Fruit fly (Drosophila melanogaster) whole organism, wandering third instar larva: ENCODE data around the gene Smu1.
A peak's percentile ranks its signal among the peaks of the same experiment; 100 is the strongest.

Experiments used
- Abd-B ChIP-seq: fragments of >200 bp; optimal IDR thresholded peaks from 2 replicates; lab custom pipeline; 2017; ENCODE audit warnings: missing biosample characterization, missing genetic modification characterization
- CG32264 ChIP-seq: fragments of 200-800 bp; sonication (Bioruptor generic); optimal IDR thresholded peaks from 2 replicates; lab custom pipeline; 2016; ENCODE audit warnings: missing biosample characterization, missing genetic modification characterization
- CG9705 ChIP-seq: fragments of 200-800 bp; sonication (Bioruptor generic); optimal IDR thresholded peaks from 2 replicates; lab custom pipeline; 2018; ENCODE audit warnings: missing biosample characterization, mild to moderate bottlenecking, missing genetic modification characterization
- Dif ChIP-seq: fragments of 200-275, 200-300 bp; sonication (Bioruptor generic); optimal IDR thresholded peaks from 2 replicates; lab custom pipeline; 2018; ENCODE audit warnings: missing biosample characterization, missing genetic modification characterization; ENCODE audit not compliant: partially characterized antibody
- GATAd ChIP-seq: sonication (Bioruptor generic); optimal IDR thresholded peaks from 2 replicates; lab custom pipeline; 2016; ENCODE audit warnings: missing biosample characterization, missing genetic modification characterization
- HLH106 ChIP-seq: fragments of 200-800 bp; optimal IDR thresholded peaks from 3 replicates; lab custom pipeline; 2019; ENCODE audit warnings: missing biosample characterization, mild to moderate bottlenecking, missing genetic modification characterization, moderate library complexity
- Hnf4 ChIP-seq: fragments of 200-800 bp; sonication (Bioruptor generic); optimal IDR thresholded peaks from 2 replicates; lab custom pipeline; 2016; ENCODE audit warnings: missing biosample characterization, mild to moderate bottlenecking, missing genetic modification characterization
- Hr78 ChIP-seq: fragments of >200 bp; optimal IDR thresholded peaks from 2 replicates; lab custom pipeline; 2017; ENCODE audit warnings: missing biosample characterization, missing genetic modification characterization
- Hr83 ChIP-seq: fragments of 200-300 bp; sonication (Bioruptor generic); optimal IDR thresholded peaks from 2 replicates; lab custom pipeline; 2016; ENCODE audit warnings: missing biosample characterization, mild to moderate bottlenecking, missing genetic modification characterization, moderate library complexity; ENCODE audit not compliant: poor library complexity, severe bottlenecking
- Jra ChIP-seq: sonication (Bioruptor generic); optimal IDR thresholded peaks from 2 replicates; lab custom pipeline; 2016; ENCODE audit warnings: missing biosample characterization, missing genetic modification characterization
- Mio ChIP-seq: sonication (Bioruptor generic); optimal IDR thresholded peaks from 2 replicates; lab custom pipeline; 2016; ENCODE audit warnings: missing biosample characterization, missing genetic modification characterization
- Myc ChIP-seq: fragments of >200 bp; optimal IDR thresholded peaks from 2 replicates; lab custom pipeline; 2017
- N ChIP-seq: fragments of >200 bp; optimal IDR thresholded peaks from 2 replicates; lab custom pipeline; 2018; ENCODE audit warnings: missing biosample characterization, missing external identifiers, missing genetic modification characterization
- OdsH ChIP-seq: fragments of 200-800 bp; sonication (Bioruptor generic); optimal IDR thresholded peaks from 2 replicates; lab custom pipeline; 2016; ENCODE audit warnings: missing biosample characterization, mild to moderate bottlenecking, missing genetic modification characterization
- Rel ChIP-seq, 2 experiments: fragments of 200-800 bp; sonication (Bioruptor generic) in 1 of 2; optimal IDR thresholded peaks; 2 replicates in 1 of 2; 3 replicates in 1 of 2; lab custom pipeline; 2016 to 2019; ENCODE audit warnings: mild to moderate bottlenecking in 2 of 2, missing biosample characterization in 2 of 2, missing genetic modification characterization in 2 of 2, moderate library complexity in 1 of 2
- Sp1 ChIP-seq: fragments of 200-800 bp; sonication (Bioruptor generic); optimal IDR thresholded peaks from 3 replicates; lab custom pipeline; 2019; ENCODE audit warnings: missing biosample characterization, mild to moderate bottlenecking, missing genetic modification characterization, moderate library complexity
- Vsx2 ChIP-seq: fragments of 200-300, 225-300 bp; sonication (Bioruptor generic); optimal IDR thresholded peaks from 2 replicates; lab custom pipeline; 2018; ENCODE audit warnings: missing biosample characterization, missing genetic modification characterization; ENCODE audit not compliant: partially characterized antibody
- brk ChIP-seq: fragments of 200-800 bp; sonication (Bioruptor generic); optimal IDR thresholded peaks from 2 replicates; lab custom pipeline; 2016; ENCODE audit warnings: missing biosample characterization, mild to moderate bottlenecking, missing genetic modification characterization
- dl ChIP-seq, 2 experiments: fragments of 175-275, 200-275 bp in 1 of 2; fragments of 200-275 bp in 1 of 2; sonication (Bioruptor generic); optimal IDR thresholded peaks; lab custom pipeline; 2018; ENCODE audit warnings: mild to moderate bottlenecking in 2 of 2, missing biosample characterization in 2 of 2, missing genetic modification characterization in 2 of 2, moderate library complexity in 2 of 2; ENCODE audit not compliant: partially characterized antibody in 2 of 2, insufficient read depth in 1 of 2
- dsf ChIP-seq: sonication (Bioruptor generic); optimal IDR thresholded peaks from 2 replicates; lab custom pipeline; 2016; ENCODE audit warnings: missing biosample characterization, missing genetic modification characterization, borderline replicate concordance
- ey ChIP-seq: fragments of 200-800 bp; sonication (Bioruptor generic); optimal IDR thresholded peaks from 2 replicates; lab custom pipeline; 2016; ENCODE audit warnings: missing biosample characterization, missing genetic modification characterization
- foxo ChIP-seq, 2 experiments: fragments of 200-800 bp; sonication (Bioruptor generic); optimal IDR thresholded peaks; 2 replicates in 1 of 2; 3 replicates in 1 of 2; lab custom pipeline; 2016 to 2017; ENCODE audit warnings: missing biosample characterization in 2 of 2, missing genetic modification characterization in 2 of 2
- fru ChIP-seq: fragments of 200-800 bp; sonication (Bioruptor generic); optimal IDR thresholded peaks from 3 replicates; lab custom pipeline; 2016; ENCODE audit warnings: missing biosample characterization, mild to moderate bottlenecking, missing genetic modification characterization
- h ChIP-seq: fragments of 200-800 bp; sonication (Bioruptor generic); optimal IDR thresholded peaks from 3 replicates; lab custom pipeline; 2016; ENCODE audit warnings: missing biosample characterization, mild to moderate bottlenecking, missing genetic modification characterization
- jim ChIP-seq: fragments of 175-275, 200-325 bp; sonication (Bioruptor generic); optimal IDR thresholded peaks from 2 replicates; lab custom pipeline; 2016; ENCODE audit warnings: missing biosample characterization, mild to moderate bottlenecking, missing genetic modification characterization
- lola ChIP-seq: fragments of >200 bp; optimal IDR thresholded peaks from 2 replicates; lab custom pipeline; 2017; ENCODE audit warnings: missing biosample characterization, missing genetic modification characterization
- psq ChIP-seq: fragments of 200-800 bp; sonication (Bioruptor generic); optimal IDR thresholded peaks from 3 replicates; lab custom pipeline; 2017; ENCODE audit warnings: missing biosample characterization, mild to moderate bottlenecking, missing genetic modification characterization, moderate library complexity
- rgr ChIP-seq: fragments of 200-800 bp; sonication (Bioruptor generic); optimal IDR thresholded peaks from 3 replicates; lab custom pipeline; 2016; ENCODE audit warnings: missing biosample characterization, mild to moderate bottlenecking, missing genetic modification characterization
- sage ChIP-seq: fragments of 200-800 bp; sonication (Bioruptor generic); optimal IDR thresholded peaks from 2 replicates; lab custom pipeline; 2016; ENCODE audit warnings: missing biosample characterization, mild to moderate bottlenecking, missing genetic modification characterization
- tai ChIP-seq: sonication (Bioruptor generic); optimal IDR thresholded peaks from 2 replicates; lab custom pipeline; 2016; ENCODE audit warnings: missing biosample characterization, missing genetic modification characterization
- usp ChIP-seq: fragments of >200 bp; optimal IDR thresholded peaks from 2 replicates; lab custom pipeline; 2017; ENCODE audit warnings: missing biosample characterization, missing genetic modification characterization
- woc ChIP-seq: sonication (Bioruptor generic); optimal IDR thresholded peaks from 2 replicates; lab custom pipeline; 2016; ENCODE audit warnings: missing biosample characterization, mild to moderate bottlenecking, missing genetic modification characterization

The Smu1 gene

DNA sequence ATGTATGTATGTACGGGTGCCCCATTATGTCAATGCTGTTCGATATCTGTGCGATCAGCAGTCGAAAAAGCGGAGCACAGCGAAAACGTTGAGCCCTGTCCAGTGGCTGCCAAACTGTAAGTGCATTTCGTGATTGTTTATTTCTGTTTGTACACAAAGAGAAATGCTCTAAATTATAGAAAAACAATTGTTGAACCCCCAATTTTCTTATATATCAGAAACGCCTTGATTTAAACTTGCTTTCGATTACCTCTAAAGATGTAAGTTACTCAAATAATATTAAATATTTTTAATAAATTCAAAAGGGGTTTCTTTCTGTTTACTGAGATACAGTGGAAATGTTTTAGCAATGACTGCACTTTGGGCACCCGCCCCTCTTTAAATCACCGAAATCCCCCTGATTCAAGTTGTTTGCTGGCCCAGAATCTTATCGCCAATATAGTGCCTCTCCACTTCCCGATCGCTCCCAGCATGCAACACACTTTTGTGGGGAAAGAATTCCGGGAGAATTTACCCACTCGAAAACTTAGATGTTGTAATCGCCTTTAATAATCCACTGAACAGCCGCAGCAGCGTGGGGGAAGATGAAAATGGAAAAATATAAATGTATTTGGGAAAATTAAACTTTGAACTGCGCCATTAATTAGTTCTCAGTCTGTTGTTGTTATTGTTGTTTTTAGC is 33.8 kb upstream of the Smu1 start:
- TF ChIP-seq dsf (no peak), GATAd (GFP tag; lab: Kevin White, UChicago) (no peak), Hnf4 (GFP tag; lab: Kevin White, UChicago) (no peak), woc (GFP tag; lab: Kevin White, UChicago) (no peak), h (GFP tag; lab: Kevin White, UChicago) (peak; percentile 5), Jra (GFP tag; lab: Kevin White, UChicago) (no peak), Sp1 (peak; percentile 12), jim (GFP tag; lab: Kevin White, UChicago) (no peak), sage (GFP tag; lab: Kevin White, UChicago) (no peak), CG9705 (GFP tag; lab: Kevin White, UChicago) (no peak), Hr78 (GFP tag; lab: Kevin White, UChicago) (no peak), HLH106 (tag; lab: Kevin White, UChicago) (peak; percentile 46), Mio (GFP tag; lab: Kevin White, UChicago) (no peak)

DNA sequence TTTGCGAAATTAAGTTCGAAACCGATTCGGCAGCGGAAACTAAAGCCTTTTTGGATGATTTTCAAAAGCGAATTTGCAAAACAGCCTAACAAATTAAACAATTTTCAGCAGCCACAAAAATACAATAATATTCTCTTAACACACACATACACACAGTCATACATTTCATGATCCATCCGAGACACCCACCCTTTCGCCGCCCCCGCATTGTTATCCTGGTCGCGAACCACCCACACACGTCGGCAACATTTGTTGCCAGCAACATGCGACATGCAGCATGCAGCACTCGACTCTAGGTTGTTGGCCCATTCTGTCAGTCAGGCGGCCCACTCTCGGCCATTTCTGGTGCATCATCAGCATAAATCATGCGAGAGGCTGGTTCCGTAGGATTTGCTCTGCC is 32.9 kb upstream of the Smu1 start:
- TF ChIP-seq CG32264: no peak
- no peak for TF ChIP-seq usp
- TF ChIP-seq foxo (GFP tag; optimal IDR thresholded peaks at IDR 0.05; lab: Kevin White, UChicago): no peak
- no peak for TF ChIP-seq Rel (GFP tag; optimal IDR thresholded peaks at IDR 0.05; lab: Kevin White, UChicago)
- no peak for TF ChIP-seq Rel (tag; optimal IDR thresholded peaks at IDR 0.05; lab: Kevin White, UChicago)
- TF ChIP-seq OdsH: no peak

DNA sequence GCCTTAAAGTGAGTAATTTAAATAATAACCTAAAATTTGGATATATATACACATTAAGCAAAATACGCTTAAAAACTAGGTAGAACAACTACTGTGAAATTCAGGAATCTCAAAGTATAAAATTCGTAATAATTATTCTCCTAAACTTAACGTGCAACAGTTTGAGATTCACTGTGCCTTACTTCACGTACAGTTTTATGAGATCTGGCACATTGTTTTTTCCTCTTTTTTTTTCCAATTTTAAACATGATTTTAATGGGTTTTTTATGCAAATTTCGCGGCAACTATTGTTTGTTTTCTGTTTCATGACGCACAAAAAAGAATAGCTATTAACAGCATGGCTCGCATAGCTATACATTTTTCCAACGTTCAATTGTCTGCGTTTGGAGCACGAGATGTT is 30.8 kb upstream of the Smu1 start:
- TF ChIP-seq Vsx2 (GFP tag; lab: Kevin White, UChicago) (no peak), Myc (lab: Kevin White, UChicago) (peak; percentile 47)

DNA sequence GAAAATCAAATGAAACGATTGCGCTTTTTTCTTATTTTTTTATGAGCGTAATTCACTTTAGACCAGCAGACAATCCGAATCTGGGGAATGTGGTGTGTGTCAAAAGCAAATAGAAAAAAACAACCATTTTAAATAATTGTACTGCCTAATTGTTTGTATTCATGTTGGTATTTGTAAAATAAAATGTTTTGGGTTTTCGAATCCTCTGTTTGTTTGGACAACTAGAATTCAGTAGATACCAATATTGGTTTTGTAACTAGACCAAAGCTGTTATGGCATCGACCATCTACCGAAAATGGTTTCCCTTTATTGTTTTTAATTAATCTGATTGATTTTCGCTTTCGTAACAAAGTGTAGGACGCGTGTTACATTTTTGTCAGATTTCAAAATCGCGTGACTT is 29.8 kb upstream of the Smu1 start:
- no peak for TF ChIP-seq Mio (GFP tag; lab: Kevin White, UChicago)
- no peak for TF ChIP-seq h (GFP tag; lab: Kevin White, UChicago)

DNA sequence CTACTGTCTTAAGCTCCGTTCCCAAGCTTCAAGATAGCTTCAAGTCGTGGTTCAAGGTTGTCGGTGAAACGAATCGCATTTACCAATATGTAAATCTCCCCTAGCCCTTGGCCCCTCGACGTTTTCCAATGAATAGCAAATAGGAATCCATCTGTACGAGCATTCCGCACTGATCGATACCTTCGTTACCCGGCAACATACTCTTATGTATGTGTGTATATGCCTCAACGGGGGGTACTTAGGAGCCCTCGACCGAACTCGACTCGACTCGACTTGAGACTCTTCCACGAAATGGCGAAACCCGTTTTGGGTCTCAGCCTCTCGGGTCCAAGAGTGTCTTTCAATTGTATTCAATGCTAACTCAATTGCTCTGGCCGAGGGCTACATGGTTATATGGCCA is 20.6 kb upstream of the Smu1 start:
- TF ChIP-seq sage (GFP tag; lab: Kevin White, UChicago) (no peak), N (GFP tag; lab: Kevin White, UChicago) (no peak), ey (no peak), Mio (GFP tag; lab: Kevin White, UChicago) (no peak), foxo (GFP tag; optimal IDR thresholded peaks at IDR 0.05; lab: Kevin White, UChicago) (no peak), Dif (no peak), lola (GFP tag; lab: Kevin White, UChicago) (no peak), rgr (GFP tag; lab: Kevin White, UChicago) (no peak), Vsx2 (GFP tag; lab: Kevin White, UChicago) (no peak)

DNA sequence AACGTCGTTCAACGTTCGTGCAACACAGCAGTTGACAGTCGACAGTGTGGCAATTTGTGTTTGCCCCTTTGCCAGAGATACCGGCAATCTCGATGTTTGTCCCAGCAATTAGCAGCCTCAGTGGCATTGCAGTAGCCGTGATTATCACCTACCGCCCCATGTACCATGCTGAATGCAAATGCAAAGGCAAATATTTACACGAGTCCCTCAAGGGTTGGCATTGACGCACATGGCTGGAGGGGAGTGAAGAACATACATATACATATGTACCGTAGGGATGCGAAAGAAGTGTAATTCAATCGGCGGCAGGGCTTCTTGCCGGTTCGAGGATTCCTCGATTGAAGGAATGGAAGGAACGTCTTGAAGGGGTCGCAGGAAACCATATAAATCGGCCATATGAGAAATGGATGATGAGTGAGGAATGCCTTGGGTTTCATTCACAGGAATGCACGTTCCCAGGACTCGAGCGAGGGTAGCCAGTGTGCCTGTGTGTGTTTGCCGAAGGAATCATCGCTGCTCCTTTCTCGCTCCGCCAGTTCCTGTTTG is 18.9 kb upstream of the Smu1 start:
- TF ChIP-seq N (GFP tag; lab: Kevin White, UChicago) (no peak), tai (no peak)

DNA sequence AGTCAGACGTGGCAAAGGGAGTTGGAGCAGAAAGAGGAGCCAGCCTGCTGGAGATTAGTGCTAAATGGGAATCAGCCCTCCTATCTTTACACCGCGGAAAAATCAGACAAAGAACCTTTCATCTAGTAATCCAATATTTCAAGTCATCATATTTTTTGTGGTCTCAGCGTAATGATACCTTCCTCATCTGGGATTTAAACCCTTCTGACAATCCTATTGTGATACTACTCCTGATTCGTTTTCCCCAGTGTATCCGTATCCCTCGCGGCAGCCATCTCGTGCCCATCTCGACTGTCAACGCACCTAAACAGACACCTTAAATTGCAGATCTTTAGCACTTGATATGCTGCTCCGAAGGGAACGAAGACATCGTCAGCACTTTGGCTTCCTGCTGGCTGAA is 17.2 kb upstream of the Smu1 start:
- TF ChIP-seq dl (GFP tag; optimal IDR thresholded peaks at IDR 0.05; lab: Kevin White, UChicago; ENCODE audit: insufficient read depth in 1 of 2, partially characterized antibody in 2 of 2) (no peak), usp (no peak), tai (no peak), GATAd (GFP tag; lab: Kevin White, UChicago) (no peak), Hr83 (GFP tag; lab: Kevin White, UChicago) (no peak), fru (GFP tag; lab: Kevin White, UChicago) (no peak), CG32264 (no peak), Myc (lab: Kevin White, UChicago) (no peak), HLH106 (tag; lab: Kevin White, UChicago) (no peak), Abd-B (GFP tag; lab: Kevin White, UChicago) (no peak), h (GFP tag; lab: Kevin White, UChicago) (no peak), psq (GFP tag; lab: Kevin White, UChicago) (no peak), Hnf4 (GFP tag; lab: Kevin White, UChicago) (no peak), foxo (GFP tag; optimal IDR thresholded peaks at IDR 0.05; lab: Kevin White, UChicago) (no peak), brk (GFP tag; lab: Kevin White, UChicago) (no peak), woc (GFP tag; lab: Kevin White, UChicago) (no peak), Sp1 (no peak), jim (GFP tag; lab: Kevin White, UChicago) (no peak), rgr (GFP tag; lab: Kevin White, UChicago) (no peak), Vsx2 (GFP tag; lab: Kevin White, UChicago) (no peak)
- TF ChIP-seq, all 38 proteins: peak for 0
